Fruit fly (Drosophila melanogaster) whole organism, embryonic: ENCODE results near the gene CG32425.

ENCODE experiments used
- Atf6 ChIP-seq: fragments of 200-800 bp; sonication (Bioruptor generic); IDR thresholded peaks from 2 replicates; pipeline ENCODE4 v1.3.6; 2022; ENCODE audit warnings: missing biosample characterization, missing genetic modification characterization
- Bdp1 ChIP-seq: fragments of 200-800 bp; sonication (Bioruptor generic); optimal IDR thresholded peaks from 3 replicates; lab custom pipeline; 2016; ENCODE audit warnings: missing biosample characterization, missing genetic modification characterization
- CG10267 ChIP-seq: fragments of 200-800 bp; sonication (Bioruptor generic); optimal IDR thresholded peaks from 2 replicates; lab custom pipeline; 2018; ENCODE audit warnings: missing biosample characterization, mild to moderate bottlenecking, missing genetic modification characterization, moderate library complexity
- CG12942 ChIP-seq: fragments of 200-800 bp; sonication (Bioruptor generic); optimal IDR thresholded peaks from 3 replicates; lab custom pipeline; 2016; ENCODE audit warnings: missing biosample characterization, missing genetic modification characterization
- CG14441 ChIP-seq: fragments of 200-800 bp; sonication (Bioruptor generic); IDR thresholded peaks from 2 replicates; pipeline ENCODE4 v1.3.6; 2022; ENCODE audit warnings: missing biosample characterization, missing genetic modification characterization
- CG14860 ChIP-seq: fragments of 200-800 bp; sonication (Bioruptor generic); IDR thresholded peaks from 3 replicates; pipeline ENCODE4 v1.3.6; 2022; ENCODE audit warnings: missing biosample characterization, missing genetic modification characterization; ENCODE audit not compliant: partially characterized antibody
- CG17361 ChIP-seq: fragments of 200-800 bp; sonication (Bioruptor generic); IDR thresholded peaks from 3 replicates; pipeline ENCODE4 v1.3.6; 2022; ENCODE audit warnings: missing biosample characterization, missing genetic modification characterization
- CG17612 ChIP-seq: fragments of 200-800 bp; sonication (Bioruptor generic); IDR thresholded peaks from 2 replicates; pipeline ENCODE4 v1.3.6; 2022; ENCODE audit warnings: missing biosample characterization, missing genetic modification characterization
- CG18262 ChIP-seq: fragments of 200-800 bp; optimal IDR thresholded peaks from 3 replicates; lab custom pipeline; 2019; ENCODE audit warnings: missing biosample characterization, mild to moderate bottlenecking, missing genetic modification characterization, moderate library complexity
- CG18764 ChIP-seq: fragments of 200-800 bp; sonication (Bioruptor generic); optimal IDR thresholded peaks from 3 replicates; lab custom pipeline; 2016; ENCODE audit warnings: missing biosample characterization, missing genetic modification characterization
- CG31365 ChIP-seq: fragments of 200-800 bp; sonication (Bioruptor generic); optimal IDR thresholded peaks from 2 replicates; lab custom pipeline; 2018; ENCODE audit warnings: missing biosample characterization, mild to moderate bottlenecking, missing genetic modification characterization
- CG32532 ChIP-seq: fragments of 200-800 bp; sonication (Bioruptor generic); IDR thresholded peaks from 2 replicates; pipeline ENCODE4 v1.3.6; 2022; ENCODE audit warnings: missing biosample characterization, missing genetic modification characterization
- CG32772 ChIP-seq: fragments of 200-800 bp; sonication (Bioruptor generic); IDR thresholded peaks from 2 replicates; pipeline ENCODE4 v1.3.6; 2022; ENCODE audit warnings: missing biosample characterization, missing genetic modification characterization
- CG3281 ChIP-seq: fragments of 200-800 bp; sonication (Bioruptor generic); optimal IDR thresholded peaks from 3 replicates; lab custom pipeline; 2017; ENCODE audit warnings: missing biosample characterization, mild to moderate bottlenecking, missing genetic modification characterization
- CG34422 ChIP-seq: fragments of 200-800 bp; sonication (Bioruptor generic); IDR thresholded peaks from 3 replicates; pipeline ENCODE4 v1.3.6; 2022; ENCODE audit warnings: missing biosample characterization, missing genetic modification characterization
- CG42726 ChIP-seq: fragments of 200-800 bp; sonication (Bioruptor generic); IDR thresholded peaks from 2 replicates; pipeline ENCODE4 v1.3.6; 2022; ENCODE audit warnings: missing biosample characterization, missing genetic modification characterization; ENCODE audit not compliant: partially characterized antibody
- CG8290 ChIP-seq, 3 experiments: fragments of 200-800 bp; sonication (Bioruptor generic); optimal IDR thresholded peaks; 2 replicates each; lab custom pipeline; 2016 to 2019; ENCODE audit warnings: missing biosample characterization in 3 of 3, missing genetic modification characterization in 3 of 3, mild to moderate bottlenecking in 2 of 3, moderate library complexity in 1 of 3
- CG9932 ChIP-seq: fragments of 200-800 bp; sonication (Bioruptor generic); IDR thresholded peaks from 2 replicates; pipeline ENCODE4 v1.3.6; 2022; ENCODE audit warnings: missing biosample characterization, missing genetic modification characterization
- CHES-1-like ChIP-seq: fragments of 200-800 bp; sonication (Bioruptor generic); optimal IDR thresholded peaks from 2 replicates; lab custom pipeline; 2016; ENCODE audit warnings: missing biosample characterization, missing genetic modification characterization
- CkIIα-i1 ChIP-seq: fragments of 200-800 bp; sonication (Bioruptor generic); IDR thresholded peaks from 2 replicates; pipeline ENCODE4 v1.3.6; 2022; ENCODE audit warnings: missing biosample characterization, missing genetic modification characterization
- Drgx ChIP-seq: fragments of 200-800 bp; sonication (Bioruptor generic); IDR thresholded peaks from 2 replicates; pipeline ENCODE4 v1.3.6; 2022; ENCODE audit warnings: missing biosample characterization, missing genetic modification characterization
- HLH4C ChIP-seq: fragments of 200-800 bp; sonication (Bioruptor generic); IDR thresholded peaks from 3 replicates; pipeline ENCODE4 v1.3.6; 2022; ENCODE audit warnings: missing biosample characterization, missing genetic modification characterization; ENCODE audit not compliant: partially characterized antibody
- Hey ChIP-seq: fragments of 200-800 bp; sonication (Bioruptor generic); optimal IDR thresholded peaks from 3 replicates; lab custom pipeline; 2018; ENCODE audit warnings: missing biosample characterization, mild to moderate bottlenecking, missing genetic modification characterization
- MTF-1 ChIP-seq: fragments of 200-800 bp; sonication (Bioruptor generic); optimal IDR thresholded peaks from 2 replicates; lab custom pipeline; 2018; ENCODE audit warnings: missing biosample characterization, mild to moderate bottlenecking, missing genetic modification characterization, borderline replicate concordance
- Max ChIP-seq: fragments of 200-800 bp; sonication (Bioruptor generic); optimal IDR thresholded peaks from 2 replicates; lab custom pipeline; 2016; ENCODE audit warnings: missing biosample characterization, mild to moderate bottlenecking, missing genetic modification characterization
- Rfx ChIP-seq: fragments of 200-800 bp; sonication (Bioruptor generic); IDR thresholded peaks from 2 replicates; pipeline ENCODE4 v1.3.6; 2022; ENCODE audit warnings: missing biosample characterization, missing genetic modification characterization
- Sox102F ChIP-seq: fragments of 200-800 bp; sonication (Bioruptor generic); optimal IDR thresholded peaks from 2 replicates; lab custom pipeline; 2018; ENCODE audit warnings: missing biosample characterization, mild to moderate bottlenecking, missing genetic modification characterization, moderate library complexity
- Xrp1 ChIP-seq: fragments of 200-800 bp; sonication (Bioruptor generic); IDR thresholded peaks from 2 replicates; pipeline ENCODE4 v1.3.6; 2022; ENCODE audit warnings: missing biosample characterization, missing genetic modification characterization
- ash1 ChIP-seq: fragments of 200-800 bp; sonication (Bioruptor generic); optimal IDR thresholded peaks from 2 replicates; lab custom pipeline; 2018; ENCODE audit warnings: missing biosample characterization, mild to moderate bottlenecking, missing genetic modification characterization
- ato ChIP-seq: fragments of 200-800 bp; sonication (Bioruptor generic); IDR thresholded peaks from 2 replicates; pipeline ENCODE4 v1.3.6; 2022; ENCODE audit warnings: missing biosample characterization, missing genetic modification characterization; ENCODE audit not compliant: partially characterized antibody
- corto ChIP-seq: fragments of 200-800 bp; sonication (Bioruptor generic); optimal IDR thresholded peaks from 2 replicates; lab custom pipeline; 2016; ENCODE audit warnings: missing biosample characterization, mild to moderate bottlenecking, missing genetic modification characterization, moderate library complexity
- dan ChIP-seq: fragments of 200-800 bp; sonication (Bioruptor generic); IDR thresholded peaks from 2 replicates; pipeline ENCODE4 v1.3.6; 2022; ENCODE audit warnings: missing biosample characterization, missing genetic modification characterization
- fd3F ChIP-seq: fragments of 200-800 bp; sonication (Bioruptor generic); optimal IDR thresholded peaks from 2 replicates; lab custom pipeline; 2018; ENCODE audit warnings: missing biosample characterization, mild to moderate bottlenecking, missing genetic modification characterization, moderate library complexity
- fd96Cb ChIP-seq: fragments of 200-800 bp; sonication (Bioruptor generic); optimal IDR thresholded peaks from 2 replicates; lab custom pipeline; 2018; ENCODE audit warnings: missing biosample characterization, mild to moderate bottlenecking, missing genetic modification characterization, moderate library complexity
- gcm2 ChIP-seq: fragments of 200-800 bp; sonication (Bioruptor generic); optimal IDR thresholded peaks from 2 replicates; lab custom pipeline; 2016; ENCODE audit warnings: missing biosample characterization, missing genetic modification characterization
- hkb ChIP-seq, 2 experiments: fragments of 200-800 bp in 1 of 2; fragments of >200 bp in 1 of 2; sonication (Bioruptor generic) in 1 of 2; IDR thresholded peaks in 1 of 2; optimal IDR thresholded peaks in 1 of 2; 2 replicates each; pipeline versions ENCODE4 v1.3.6 to Lab custom; 2017 to 2022; ENCODE audit warnings: missing biosample characterization in 1 of 2, missing genetic modification characterization in 1 of 2
- kah ChIP-seq: fragments of 200-800 bp; sonication (Bioruptor generic); optimal IDR thresholded peaks from 2 replicates; lab custom pipeline; 2018; ENCODE audit warnings: missing biosample characterization, mild to moderate bottlenecking, missing genetic modification characterization
- kay ChIP-seq: fragments of 200-800 bp; sonication (Bioruptor generic); optimal IDR thresholded peaks from 2 replicates; lab custom pipeline; 2016; ENCODE audit warnings: missing biosample characterization, missing genetic modification characterization
- nerfin-2 ChIP-seq: fragments of 200-800 bp; sonication (Bioruptor generic); IDR thresholded peaks from 2 replicates; pipeline ENCODE4 v1.3.6; 2022; ENCODE audit warnings: missing biosample characterization, missing genetic modification characterization; ENCODE audit not compliant: partially characterized antibody
- onecut ChIP-seq: fragments of 200-800 bp; sonication (Bioruptor generic); IDR thresholded peaks from 2 replicates; pipeline ENCODE4 v1.3.6; 2022; ENCODE audit warnings: missing biosample characterization, missing genetic modification characterization
- otp ChIP-seq: fragments of 200-800 bp; sonication (Bioruptor generic); IDR thresholded peaks from 3 replicates; pipeline ENCODE4, ENCODE4 v1.3.6; 2022; ENCODE audit warnings: missing biosample characterization, missing genetic modification characterization
- pho ChIP-seq: fragments of 200-800 bp; sonication (Bioruptor generic); optimal IDR thresholded peaks from 2 replicates; lab custom pipeline; 2016; ENCODE audit warnings: missing biosample characterization, missing genetic modification characterization
- pnt ChIP-seq: fragments of 200-800 bp; sonication (Bioruptor generic); optimal IDR thresholded peaks from 3 replicates; lab custom pipeline; 2016; ENCODE audit warnings: missing biosample characterization, missing genetic modification characterization
- prd ChIP-seq, 3 experiments: fragments of >200 bp in 2 of 3; fragments of 200-800 bp in 1 of 3; sonication (Bioruptor generic) in 1 of 3; optimal IDR thresholded peaks in 2 of 3; IDR thresholded peaks in 1 of 3; 2 replicates in 2 of 3; 3 replicates in 1 of 3; pipeline versions ENCODE4 v1.3.6 to Lab custom; 2017 to 2022; ENCODE audit warnings: missing biosample characterization in 1 of 3, missing genetic modification characterization in 1 of 3
- sima ChIP-seq: fragments of 200-800 bp; sonication (Bioruptor generic); optimal IDR thresholded peaks from 2 replicates; lab custom pipeline; 2016; ENCODE audit warnings: missing biosample characterization, missing genetic modification characterization
- ssp ChIP-seq: fragments of 200-800 bp; sonication (Bioruptor generic); IDR thresholded peaks from 2 replicates; pipeline ENCODE4 v1.3.6; 2022; ENCODE audit warnings: missing biosample characterization, missing genetic modification characterization
- vvl ChIP-seq: fragments of 200-800 bp; sonication (Bioruptor generic); IDR thresholded peaks from 2 replicates; pipeline ENCODE4 v1.3.6; 2022; ENCODE audit warnings: missing biosample characterization, missing genetic modification characterization

The CG32425 gene

DNA sequence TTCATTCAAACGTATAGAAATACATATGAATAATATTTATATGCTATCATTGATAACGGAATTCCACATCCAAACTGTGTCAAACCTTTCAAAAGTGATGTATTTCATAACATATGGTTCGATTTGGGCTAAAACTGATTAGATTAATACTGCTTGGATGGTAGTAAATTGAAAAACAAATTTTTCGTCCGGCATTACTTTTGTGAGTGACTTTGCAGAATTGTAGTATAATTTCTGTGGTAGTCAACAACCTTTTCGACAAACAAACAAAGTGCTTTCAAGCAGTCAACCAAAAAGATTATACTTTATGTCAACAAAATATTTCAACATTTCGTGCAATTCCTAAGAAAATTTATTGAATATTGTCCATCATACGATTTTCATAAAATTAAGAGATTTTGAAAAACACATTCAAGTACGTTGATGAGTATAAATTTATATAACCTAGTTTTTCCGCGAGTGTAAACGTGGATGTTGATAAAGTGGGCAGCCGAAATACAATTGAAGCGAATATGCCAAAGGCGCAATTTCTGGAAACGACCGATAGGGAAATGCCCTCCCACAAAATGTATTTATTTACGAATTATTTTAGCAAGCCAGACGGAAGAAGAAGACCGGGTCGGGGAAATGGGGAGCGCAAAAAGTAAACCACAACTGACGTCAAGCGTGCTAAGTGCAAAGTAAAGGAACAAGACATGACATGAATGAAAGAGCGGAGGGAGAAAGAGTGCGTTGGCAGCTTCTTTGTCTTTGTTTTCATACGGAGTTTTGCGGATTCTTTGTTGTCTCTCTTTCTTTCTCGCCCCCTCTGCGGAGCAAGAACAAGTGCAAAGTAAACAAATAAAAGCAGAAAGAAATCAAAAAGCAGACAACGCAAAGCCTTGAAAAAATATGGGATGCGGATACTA lies 21.0 kb downstream of the CG32425 start (continued):
- peak; percentile 50; the same call in 1 of the 3 replicates for TF ChIP-seq CG34422 (GFP tag; lab: Robert Waterston, UW)
- peak; percentile 13 for TF ChIP-seq CG18262 (tag; lab: Kevin White, UChicago)
- peak; percentile 52 for TF ChIP-seq CG9932 (GFP tag; lab: Robert Waterston, UW)
- TF ChIP-seq HLH4C, result no peak
- TF ChIP-seq Rfx, result peak; percentile 54
- TF ChIP-seq onecut (GFP tag; lab: Robert Waterston, UW), result no peak
- TF ChIP-seq corto (GFP tag; lab: Kevin White, UChicago), result peak; percentile 43
- no peak for TF ChIP-seq CG14441 (GFP tag; lab: Robert Waterston, UW)
- peak; percentile 38; the same call in 1 of the 2 replicates for TF ChIP-seq Xrp1 (GFP tag; lab: Robert Waterston, UW)
- no peak for TF ChIP-seq otp (GFP tag; lab: Robert Waterston, UW)
- TF ChIP-seq nerfin-2 (GFP tag; lab: Robert Waterston, UW), result no peak
- TF ChIP-seq ssp (GFP tag; lab: Robert Waterston, UW), result no peak
- no peak for TF ChIP-seq CG17612 (GFP tag; lab: Robert Waterston, UW)
- no peak for TF ChIP-seq CG42726
- peak; percentile 41 for TF ChIP-seq Sox102F (GFP tag; lab: Kevin White, UChicago)
- no peak for TF ChIP-seq Bdp1 (GFP tag; lab: Kevin White, UChicago)
- no peak for TF ChIP-seq sima (GFP tag; lab: Kevin White, UChicago)
- TF ChIP-seq CHES-1-like (GFP tag; lab: Kevin White, UChicago), result no peak
- TF ChIP-seq dan (GFP tag; lab: Robert Waterston, UW), result no peak
- no peak for TF ChIP-seq vvl (GFP tag; lab: Robert Waterston, UW)
- no peak for TF ChIP-seq CG8290 (GFP tag; optimal IDR thresholded peaks at IDR 0.05; lab: Kevin White, UChicago)
- no peak for TF ChIP-seq CG8290 (tag; optimal IDR thresholded peaks at IDR 0.05; lab: Kevin White, UChicago)
- TF ChIP-seq ato (GFP tag; lab: Robert Waterston, UW), result no peak
- no peak for TF ChIP-seq CG14860 (GFP tag; lab: Robert Waterston, UW)
- TF ChIP-seq pnt (GFP tag; lab: Kevin White, UChicago), result no peak
- TF ChIP-seq Hey (tag; lab: Kevin White, UChicago), result no peak
- TF ChIP-seq CG3281 (GFP tag; lab: Kevin White, UChicago), result peak; percentile 47
- TF ChIP-seq CG32532, result peak; percentile 6; the same call in 1 of the 2 replicates
- no peak for TF ChIP-seq ash1 (GFP tag; lab: Kevin White, UChicago)
- TF ChIP-seq CkIIα-i1 (GFP tag; lab: Robert Waterston, UW), result no peak
- TF ChIP-seq prd (optimal IDR thresholded peaks at IDR 0.05; lab: Kevin White, UChicago), result no peak
- peak; percentile 35; the same call in 1 of the 3 replicates for TF ChIP-seq prd (GFP tag; IDR thresholded peaks at IDR 0.05; lab: Robert Waterston, UW)
- no peak for TF ChIP-seq fd3F
- peak; percentile 13; the same call in 1 of the 2 replicates for TF ChIP-seq Drgx (GFP tag; lab: Robert Waterston, UW)
- TF ChIP-seq pho (GFP tag; lab: Kevin White, UChicago), result peak; percentile 45
- TF ChIP-seq CG18764 (GFP tag; lab: Kevin White, UChicago), result no peak
- TF ChIP-seq Atf6, result no peak
- TF ChIP-seq CG12942, result no peak
- no peak for TF ChIP-seq gcm2
- TF ChIP-seq Max (GFP tag; lab: Kevin White, UChicago), result no peak
- TF ChIP-seq MTF-1 (GFP tag; lab: Kevin White, UChicago), result no peak
- no peak for TF ChIP-seq kah (GFP tag; lab: Kevin White, UChicago)
- no peak; the same call in 2 of the 3 replicates for TF ChIP-seq CG17361
- peak; percentile 12 for TF ChIP-seq CG10267 (tag; lab: Kevin White, UChicago)
- no peak for TF ChIP-seq CG32772 (GFP tag; lab: Robert Waterston, UW)
- TF ChIP-seq fd96Cb (tag; lab: Kevin White, UChicago), result no peak
- no peak for TF ChIP-seq kay
- TF ChIP-seq CG31365 (tag; lab: Kevin White, UChicago), result no peak
- no peak for TF ChIP-seq hkb (optimal IDR thresholded peaks at IDR 0.05; lab: Kevin White, UChicago)
- peak; percentile 67; the same call in 1 of the 2 replicates for TF ChIP-seq hkb (GFP tag; IDR thresholded peaks at IDR 0.05; lab: Robert Waterston, UW)
